Worm (Caenorhabditis elegans) whole organism, early embryonic: ENCODE data around the gene odc-1.

Experiments used
- B0310.2 ChIP-seq: sonication (generic microtip); optimal IDR thresholded peaks from 2 replicates; lab custom pipeline; 2016; ENCODE audit warnings: mild to moderate bottlenecking, missing genetic modification characterization, missing compliant biosample characterization
- F13C5.2 ChIP-seq: sonication (generic microtip); optimal IDR thresholded peaks from 2 replicates; lab custom pipeline; 2017; ENCODE audit warnings: mild to moderate bottlenecking, missing genetic modification characterization, inconsistent platforms, missing compliant biosample characterization
- aly-1 ChIP-seq: sonication (generic microtip); optimal IDR thresholded peaks from 2 replicates; lab custom pipeline; 2016; ENCODE audit warnings: missing genetic modification characterization, missing compliant biosample characterization
- ama-1 ChIP-seq: fragments of 150-350 bp; optimal IDR thresholded peaks from 2 replicates; lab custom pipeline; 2014
- ceh-13 ChIP-seq: fragments of 200-800 bp; sonication (Bioruptor generic); optimal IDR thresholded peaks from 2 replicates; lab custom pipeline; 2018; ENCODE audit warnings: mild to moderate bottlenecking, missing genetic modification characterization, missing compliant biosample characterization
- ceh-36 ChIP-seq: sonication (generic microtip); optimal IDR thresholded peaks from 2 replicates; lab custom pipeline; 2016; ENCODE audit warnings: missing genetic modification characterization, inconsistent platforms, missing compliant biosample characterization
- ets-7 ChIP-seq: sonication (generic microtip); optimal IDR thresholded peaks from 2 replicates; lab custom pipeline; 2016; ENCODE audit warnings: missing genotype, missing genetic modification characterization, missing compliant biosample characterization
- flt-1 ChIP-seq: fragments of 200-800 bp; sonication (Bioruptor generic); IDR thresholded peaks from 2 replicates; pipeline ENCODE4 v1.3.6; 2022; ENCODE audit warnings: missing genetic modification characterization, missing compliant biosample characterization
- hmbx-1 ChIP-seq: sonication (generic microtip); optimal IDR thresholded peaks from 2 replicates; lab custom pipeline; 2016; ENCODE audit warnings: mild to moderate bottlenecking, missing genetic modification characterization, missing compliant biosample characterization
- hmg-4 ChIP-seq: fragments of 200-800 bp; sonication (Bioruptor generic); optimal IDR thresholded peaks from 2 replicates; lab custom pipeline; 2018; ENCODE audit warnings: mild to moderate bottlenecking, missing genetic modification characterization, missing compliant biosample characterization
- hnd-1 ChIP-seq: sonication (generic microtip); optimal IDR thresholded peaks from 2 replicates; lab custom pipeline; 2016; ENCODE audit warnings: missing genetic modification characterization, missing compliant biosample characterization
- pes-1 ChIP-seq: fragments of 200-800 bp; sonication (Bioruptor generic); IDR thresholded peaks from 2 replicates; pipeline ENCODE4 v1.3.6; 2022; ENCODE audit warnings: missing genetic modification reagents, missing genetic modification characterization, missing compliant biosample characterization
- scrt-1 ChIP-seq: fragments of 200-800 bp; sonication (Bioruptor generic); IDR thresholded peaks from 2 replicates; pipeline ENCODE4 v1.3.6; 2022; ENCODE audit warnings: missing genetic modification characterization, missing compliant biosample characterization
- sea-1 ChIP-seq: fragments of 200-800 bp; sonication (Bioruptor generic); conservative IDR thresholded peaks from 2 replicates; pipeline ENCODE4 v1.3.6; 2022; ENCODE audit warnings: missing genetic modification characterization, missing compliant biosample characterization
- tbx-11 ChIP-seq: fragments of 200-800 bp; sonication (Bioruptor generic); IDR thresholded peaks from 2 replicates; pipeline ENCODE4 v1.3.6; 2022; ENCODE audit warnings: missing genetic modification characterization, missing compliant biosample characterization
- tbx-37 ChIP-seq: fragments of 200-800 bp; sonication (Bioruptor generic); conservative IDR thresholded peaks from 2 replicates; pipeline ENCODE4 v1.3.6; 2022; ENCODE audit warnings: missing genetic modification reagents, missing genetic modification characterization, missing compliant biosample characterization
- tra-4 ChIP-seq: sonication (generic microtip); optimal IDR thresholded peaks from 2 replicates; lab custom pipeline; 2017; ENCODE audit warnings: missing genetic modification characterization, missing compliant biosample characterization

odc-1 gene

ce11 chrV:6900173-6900638, at the start of gene odc-1:
TSS of gene odc-1 (minus strand) at chrV:6900223.
- TF ChIP-seq sea-1 (GFP tag; lab: Robert Waterston, UW) (no peak), ets-7 (tag; lab: Kevin White, UChicago) (no peak), pes-1 (GFP tag; lab: Robert Waterston, UW) (no peak), scrt-1 (GFP tag; lab: Robert Waterston, UW) (no peak), tbx-11 (no peak), ceh-36 (tag; lab: Kevin White, UChicago) (no peak), hnd-1 (tag; lab: Kevin White, UChicago) (no peak), F13C5.2 (tag; lab: Kevin White, UChicago) (no peak), ama-1 (lab: Kevin White, UChicago) (no peak), aly-1 (tag; lab: Kevin White, UChicago) (no peak), flt-1 (no peak), hmbx-1 (no peak)

- TF ChIP-seq hnd-1 (tag; lab: Kevin White, UChicago) (no peak), tbx-37 (GFP tag; lab: Robert Waterston, UW) (no peak), ets-7 (tag; lab: Kevin White, UChicago) (no peak), flt-1 (no peak), tra-4 (tag; lab: Kevin White, UChicago) (no peak), sea-1 (GFP tag; lab: Robert Waterston, UW) (no peak), hmg-4 (GFP tag; lab: Kevin White, UChicago) (no peak), pes-1 (GFP tag; lab: Robert Waterston, UW) (no peak), hmbx-1 (no peak), ceh-13 (GFP tag; lab: Kevin White, UChicago) (no peak), F13C5.2 (tag; lab: Kevin White, UChicago) (no peak), ama-1 (lab: Kevin White, UChicago) (no peak)
Measured at ce11 chrV:6949770-6950169, 49.7 kb upstream of the odc-1 start, which contains the start of gene Y57E12B.11. TSS of gene Y57E12B.11 (minus strand) at chrV:6949870.

- TF ChIP-seq hnd-1 (tag; lab: Kevin White, UChicago) (no peak), tbx-11 (no peak)
Measured at ce11 chrV:6948225-6948624, 48.2 kb upstream of the odc-1 start, which contains the start of gene Y57E12B.1. TSS of gene Y57E12B.1 (plus strand) at chrV:6948525.

ce11 chrV:6947442-6947841, 47.4 kb upstream of the odc-1 start, which contains the start of gene Y57E12B.4:
TSS of gene Y57E12B.4 (minus strand) at chrV:6947542.
- no peak for TF ChIP-seq hmbx-1

ce11 chrV:6935878-6936277, 35.9 kb upstream of the odc-1 start, which contains the start of gene Y57E12B.10:
TSS of gene Y57E12B.10 (minus strand) at chrV:6935978.
- TF ChIP-seq F13C5.2 (tag; lab: Kevin White, UChicago): no peak
- TF ChIP-seq pes-1 (GFP tag; lab: Robert Waterston, UW): no peak
- no peak for TF ChIP-seq hnd-1 (tag; lab: Kevin White, UChicago)
- no peak for TF ChIP-seq tbx-37 (GFP tag; lab: Robert Waterston, UW)
- TF ChIP-seq hmbx-1: no peak
- no peak for TF ChIP-seq sea-1 (GFP tag; lab: Robert Waterston, UW)
- no peak for TF ChIP-seq hmg-4 (GFP tag; lab: Kevin White, UChicago)
- TF ChIP-seq ets-7 (tag; lab: Kevin White, UChicago): no peak

ce11 chrV:6934212-6934611, 34.2 kb upstream of the odc-1 start, which contains the start of gene lipl-6:
TSS of gene lipl-6 (minus strand) at chrV:6934312.
- TF ChIP-seq hmg-4 (GFP tag; lab: Kevin White, UChicago) (no peak), hnd-1 (tag; lab: Kevin White, UChicago) (no peak), tbx-37 (GFP tag; lab: Robert Waterston, UW) (no peak), B0310.2 (tag; lab: Kevin White, UChicago) (no peak), ceh-36 (tag; lab: Kevin White, UChicago) (no peak), sea-1 (GFP tag; lab: Robert Waterston, UW) (no peak), pes-1 (GFP tag; lab: Robert Waterston, UW) (no peak), tra-4 (tag; lab: Kevin White, UChicago) (no peak), ets-7 (tag; lab: Kevin White, UChicago) (no peak)

- TF ChIP-seq ets-7 (tag; lab: Kevin White, UChicago): no peak
- TF ChIP-seq ceh-36 (tag; lab: Kevin White, UChicago): no peak
- TF ChIP-seq tra-4 (tag; lab: Kevin White, UChicago): no peak
- TF ChIP-seq B0310.2 (tag; lab: Kevin White, UChicago): no peak
- TF ChIP-seq scrt-1 (GFP tag; lab: Robert Waterston, UW): no peak
- TF ChIP-seq hmg-4 (GFP tag; lab: Kevin White, UChicago): no peak
- no peak for TF ChIP-seq hnd-1 (tag; lab: Kevin White, UChicago)
- no peak for TF ChIP-seq tbx-11
- no peak for TF ChIP-seq ama-1 (lab: Kevin White, UChicago)
- TF ChIP-seq flt-1: no peak
- no peak for TF ChIP-seq sea-1 (GFP tag; lab: Robert Waterston, UW)
- no peak for TF ChIP-seq aly-1 (tag; lab: Kevin White, UChicago)
- TF ChIP-seq hmbx-1: no peak
- TF ChIP-seq tbx-37 (GFP tag; lab: Robert Waterston, UW): no peak
- TF ChIP-seq pes-1 (GFP tag; lab: Robert Waterston, UW): no peak
- TF ChIP-seq F13C5.2 (tag; lab: Kevin White, UChicago): no peak
- no peak for TF ChIP-seq ceh-13 (GFP tag; lab: Kevin White, UChicago)
Measured at ce11 chrV:6930284-6930683, 30.3 kb upstream of the odc-1 start.

- TF ChIP-seq ama-1 (lab: Kevin White, UChicago): no peak
- no peak for TF ChIP-seq ets-7 (tag; lab: Kevin White, UChicago)
- no peak for TF ChIP-seq B0310.2 (tag; lab: Kevin White, UChicago)
- no peak for TF ChIP-seq ceh-13 (GFP tag; lab: Kevin White, UChicago)
- TF ChIP-seq sea-1 (GFP tag; lab: Robert Waterston, UW): no peak
- no peak for TF ChIP-seq pes-1 (GFP tag; lab: Robert Waterston, UW)
- TF ChIP-seq hnd-1 (tag; lab: Kevin White, UChicago): no peak
- TF ChIP-seq F13C5.2 (tag; lab: Kevin White, UChicago): no peak
- no peak for TF ChIP-seq ceh-36 (tag; lab: Kevin White, UChicago)
- no peak for TF ChIP-seq hmbx-1
- no peak for TF ChIP-seq tbx-11
- no peak for TF ChIP-seq hmg-4 (GFP tag; lab: Kevin White, UChicago)
- no peak for TF ChIP-seq tra-4 (tag; lab: Kevin White, UChicago)
- no peak for TF ChIP-seq aly-1 (tag; lab: Kevin White, UChicago)
Measured at ce11 chrV:6928938-6929337, 28.9 kb upstream of the odc-1 start, which contains the start of gene unc-68. TSS of gene unc-68 (minus strand) at chrV:6929038.
